Worm (Caenorhabditis elegans): ENCODE results near the gene K08E7.5.

ce11 chrIV:12570546-12570945, 2.6 kb upstream of the K08E7.5 start:
- TF ChIP-seq pqm-1 (tag; optimal IDR thresholded peaks at IDR 0.05) (no peak), nhr-11 (tag; optimal IDR thresholded peaks at IDR 0.05) (no peak), vab-15 (tag; optimal IDR thresholded peaks at IDR 0.05) (no peak), nhr-90 (tag; optimal IDR thresholded peaks at IDR 0.05; ENCODE audit: poor library complexity) (no peak), nhr-77 (tag; optimal IDR thresholded peaks at IDR 0.05) (no peak), nhr-28 (tag; optimal IDR thresholded peaks at IDR 0.05) (no peak), blmp-1 (tag; optimal IDR thresholded peaks at IDR 0.05) (no peak), aly-2 (tag; optimal IDR thresholded peaks at IDR 0.05) (no peak), fos-1 (tag; optimal IDR thresholded peaks at IDR 0.05) (no peak), dpl-1 (GFP tag; optimal IDR thresholded peaks at IDR 0.05) (no peak), nhr-237 (tag; optimal IDR thresholded peaks at IDR 0.05) (no peak), nhr-84 (tag; optimal IDR thresholded peaks at IDR 0.05) (no peak), elt-3 (tag; optimal IDR thresholded peaks at IDR 0.05) (no peak), C16A3.4 (tag; optimal IDR thresholded peaks at IDR 0.05) (no peak)
